Fruit fly (Drosophila melanogaster) whole organism, embryonic: Measurements from ENCODE around the gene CG32686.

Source experiments
- CG10543 ChIP-seq: fragments of 200-800 bp; sonication (Bioruptor generic); optimal IDR thresholded peaks from 3 replicates; lab custom pipeline; 2017; ENCODE audit warnings: missing biosample characterization, mild to moderate bottlenecking, missing genetic modification characterization, moderate library complexity
- CG11247 ChIP-seq: fragments of 200-800 bp; sonication (Bioruptor generic); IDR thresholded peaks from 2 replicates; pipeline ENCODE4 v1.3.6; 2022; ENCODE audit warnings: missing biosample characterization, missing genetic modification characterization
- CG12769 ChIP-seq: fragments of 200-800 bp; sonication (Bioruptor generic); optimal IDR thresholded peaks from 2 replicates; lab custom pipeline; 2019; ENCODE audit warnings: missing biosample characterization, mild to moderate bottlenecking, missing genetic modification characterization, moderate library complexity
- CG12942 ChIP-seq: fragments of 200-800 bp; sonication (Bioruptor generic); optimal IDR thresholded peaks from 3 replicates; lab custom pipeline; 2016; ENCODE audit warnings: missing biosample characterization, missing genetic modification characterization
- CG14050 ChIP-seq: fragments of 200-800 bp; sonication (Bioruptor generic); IDR thresholded peaks from 3 replicates; pipeline ENCODE4 v1.3.6; 2022; ENCODE audit warnings: missing biosample characterization, missing genetic modification characterization
- CG15514 ChIP-seq: fragments of 200-800 bp; sonication (Bioruptor generic); optimal IDR thresholded peaks from 3 replicates; lab custom pipeline; 2017; ENCODE audit warnings: missing biosample characterization, missing genetic modification characterization, mild to moderate bottlenecking, moderate library complexity, missing genetic modification reagents
- CG15696 ChIP-seq: fragments of 200-800 bp; sonication (Bioruptor generic); optimal IDR thresholded peaks from 2 replicates; lab custom pipeline; 2019; ENCODE audit warnings: missing biosample characterization, mild to moderate bottlenecking, missing genetic modification characterization, moderate library complexity
- CG1647 ChIP-seq: fragments of 200-800 bp; sonication (Bioruptor generic); optimal IDR thresholded peaks from 3 replicates; lab custom pipeline; 2016; ENCODE audit warnings: missing biosample characterization, missing genetic modification characterization
- CG17361 ChIP-seq: fragments of 200-800 bp; sonication (Bioruptor generic); IDR thresholded peaks from 3 replicates; pipeline ENCODE4 v1.3.6; 2022; ENCODE audit warnings: missing biosample characterization, missing genetic modification characterization
- CG18599 ChIP-seq: fragments of 200-800 bp; sonication (Bioruptor generic); optimal IDR thresholded peaks from 3 replicates; lab custom pipeline; 2017; ENCODE audit warnings: missing biosample characterization, missing genetic modification characterization, mild to moderate bottlenecking, moderate library complexity, missing genetic modification reagents
- CG2120 ChIP-seq: fragments of 200-800 bp; sonication (Bioruptor generic); optimal IDR thresholded peaks from 3 replicates; lab custom pipeline; 2016; ENCODE audit warnings: missing biosample characterization, missing genetic modification characterization
- CG2712 ChIP-seq: fragments of 200-800 bp; optimal IDR thresholded peaks from 3 replicates; lab custom pipeline; 2019; ENCODE audit warnings: missing biosample characterization, mild to moderate bottlenecking, missing genetic modification characterization, moderate library complexity
- CG31388 ChIP-seq: fragments of 200-800 bp; sonication (Bioruptor generic); optimal IDR thresholded peaks from 2 replicates; lab custom pipeline; 2016; ENCODE audit warnings: missing biosample characterization, missing genetic modification characterization
- CG32767 ChIP-seq: fragments of 200-800 bp; sonication (Bioruptor generic); IDR thresholded peaks from 2 replicates; pipeline ENCODE4 v1.3.6; 2022; ENCODE audit warnings: missing biosample characterization, missing genetic modification characterization
- CG32772 ChIP-seq: fragments of 200-800 bp; sonication (Bioruptor generic); IDR thresholded peaks from 2 replicates; pipeline ENCODE4 v1.3.6; 2022; ENCODE audit warnings: missing biosample characterization, missing genetic modification characterization
- CG4360 ChIP-seq: fragments of 200-800 bp; sonication (Bioruptor generic); IDR thresholded peaks from 2 replicates; pipeline ENCODE4 v1.3.6; 2022; ENCODE audit warnings: missing biosample characterization, missing genetic modification characterization
- CG43689 ChIP-seq: fragments of 200-800 bp; sonication (Bioruptor generic); IDR thresholded peaks from 2 replicates; pipeline ENCODE4 v1.3.6; 2022; ENCODE audit warnings: missing biosample characterization, missing genetic modification characterization
- CG7839 ChIP-seq: fragments of 200-800 bp; sonication (Bioruptor generic); optimal IDR thresholded peaks from 3 replicates; lab custom pipeline; 2018; ENCODE audit warnings: missing biosample characterization, mild to moderate bottlenecking, missing genetic modification characterization, moderate library complexity
- CoRest ChIP-seq: fragments of 200-800 bp; sonication (Bioruptor generic); optimal IDR thresholded peaks from 3 replicates; lab custom pipeline; 2018; ENCODE audit warnings: missing biosample characterization, mild to moderate bottlenecking, missing genetic modification characterization, moderate library complexity
- Dbx ChIP-seq: fragments of 200-800 bp; sonication (Bioruptor generic); IDR thresholded peaks from 3 replicates; pipeline ENCODE4 v1.3.6; 2022; ENCODE audit warnings: missing biosample characterization, missing genetic modification characterization
- Gsc ChIP-seq: fragments of 200-800 bp; sonication (Bioruptor generic); IDR thresholded peaks from 2 replicates; pipeline ENCODE4 v1.3.6; 2022; ENCODE audit warnings: missing biosample characterization, missing genetic modification characterization
- Hmr ChIP-seq: fragments of 200-800 bp; sonication (Bioruptor generic); optimal IDR thresholded peaks from 3 replicates; lab custom pipeline; 2017; ENCODE audit warnings: mild to moderate bottlenecking, missing biosample characterization, missing genetic modification reagents, missing genetic modification characterization
- Lhr ChIP-seq: fragments of 200-800 bp; sonication (Bioruptor generic); optimal IDR thresholded peaks from 3 replicates; lab custom pipeline; 2017; ENCODE audit warnings: mild to moderate bottlenecking, missing biosample characterization, missing genetic modification reagents, missing genetic modification characterization
- Med ChIP-seq: fragments of 200-800 bp; sonication (Bioruptor generic); peaks from one replicate; lab custom pipeline; 2016; ENCODE audit warnings: missing biosample characterization, missing genetic modification characterization, mild to moderate bottlenecking, inconsistent platforms, moderate library complexity
- NC2β ChIP-seq: fragments of 200-800 bp; sonication (Bioruptor generic); optimal IDR thresholded peaks from 2 replicates; lab custom pipeline; 2016; ENCODE audit warnings: missing biosample characterization, missing genetic modification characterization
- Nf-YC ChIP-seq: fragments of 200-800 bp; optimal IDR thresholded peaks from 3 replicates; lab custom pipeline; 2019; ENCODE audit warnings: missing biosample characterization, mild to moderate bottlenecking, missing genetic modification characterization, moderate library complexity
- Ravus ChIP-seq: fragments of 200-800 bp; sonication (Bioruptor generic); IDR thresholded peaks from 2 replicates; pipeline ENCODE4 v1.3.6; 2022; ENCODE audit warnings: missing biosample characterization, missing genetic modification characterization
- Six4 ChIP-seq: fragments of 200-800 bp; sonication (Bioruptor generic); optimal IDR thresholded peaks from 2 replicates; lab custom pipeline; 2016; ENCODE audit warnings: missing biosample characterization, missing genetic modification characterization
- Trl ChIP-seq, 3 experiments: fragments of >200 bp in 2 of 3; fragments of 200-800 bp in 1 of 3; sonication (Bioruptor generic) in 1 of 3; optimal IDR thresholded peaks; 2 replicates in 1 of 3; 3 replicates in 2 of 3; lab custom pipeline; 2016 to 2017; ENCODE audit warnings: missing biosample characterization in 1 of 3, missing genetic modification characterization in 1 of 3
- abd-A ChIP-seq: fragments of 200-800 bp; sonication (Bioruptor generic); optimal IDR thresholded peaks from 3 replicates; lab custom pipeline; 2019; ENCODE audit warnings: missing biosample characterization, mild to moderate bottlenecking, missing genetic modification characterization, moderate library complexity
- bab2 ChIP-seq: fragments of 200-800 bp; sonication (Bioruptor generic); optimal IDR thresholded peaks from 2 replicates; lab custom pipeline; 2016; ENCODE audit warnings: missing biosample characterization, missing genetic modification characterization
- crol ChIP-seq: fragments of 200-800 bp; sonication (Bioruptor generic); IDR thresholded peaks from 2 replicates; pipeline ENCODE4 v1.3.6; 2022; ENCODE audit warnings: missing biosample characterization, missing genetic modification characterization
- cwo ChIP-seq: fragments of 200-800 bp; sonication (Bioruptor generic); optimal IDR thresholded peaks from 3 replicates; lab custom pipeline; 2017; ENCODE audit warnings: missing biosample characterization, missing genetic modification characterization, mild to moderate bottlenecking, moderate library complexity, missing genetic modification reagents
- danr ChIP-seq: fragments of 200-800 bp; sonication (Bioruptor generic); IDR thresholded peaks from 2 replicates; pipeline ENCODE4 v1.3.6; 2022; ENCODE audit warnings: missing biosample characterization, missing genetic modification characterization
- dati ChIP-seq: fragments of 200-800 bp; sonication (Bioruptor generic); IDR thresholded peaks from 2 replicates; pipeline ENCODE4 v1.3.6; 2022; ENCODE audit warnings: missing biosample characterization, missing genetic modification characterization
- dpn ChIP-seq, 2 experiments: fragments of 200-800 bp; sonication (Bioruptor generic); optimal IDR thresholded peaks; 3 replicates each; lab custom pipeline; 2016; ENCODE audit warnings: missing biosample characterization in 2 of 2, missing genetic modification characterization in 2 of 2
- ems ChIP-seq: fragments of 200-800 bp; sonication (Bioruptor generic); optimal IDR thresholded peaks from 3 replicates; lab custom pipeline; 2016; ENCODE audit warnings: missing biosample characterization, missing genetic modification characterization
- jing ChIP-seq: fragments of 200-800 bp; sonication (Bioruptor generic); optimal IDR thresholded peaks from 2 replicates; lab custom pipeline; 2018; ENCODE audit warnings: missing biosample characterization, mild to moderate bottlenecking, missing genetic modification characterization
- kah ChIP-seq: fragments of 200-800 bp; sonication (Bioruptor generic); optimal IDR thresholded peaks from 2 replicates; lab custom pipeline; 2018; ENCODE audit warnings: missing biosample characterization, mild to moderate bottlenecking, missing genetic modification characterization
- mirr ChIP-seq: fragments of 200-800 bp; sonication (Bioruptor generic); optimal IDR thresholded peaks from 3 replicates; lab custom pipeline; 2018; ENCODE audit warnings: missing biosample characterization, mild to moderate bottlenecking, missing genetic modification characterization
- oc ChIP-seq: fragments of 200-800 bp; sonication (Bioruptor generic); optimal IDR thresholded peaks from 2 replicates; lab custom pipeline; 2018; ENCODE audit warnings: missing biosample characterization, mild to moderate bottlenecking, missing genetic modification characterization, moderate library complexity
- pb ChIP-seq: fragments of 200-800 bp; sonication (Bioruptor generic); optimal IDR thresholded peaks from 3 replicates; lab custom pipeline; 2016; ENCODE audit warnings: missing biosample characterization, missing genetic modification characterization
- sc ChIP-seq, 3 experiments: fragments of >200 bp in 2 of 3; fragments of 200-800 bp in 1 of 3; sonication (Bioruptor generic) in 1 of 3; optimal IDR thresholded peaks; 2 replicates in 2 of 3; 3 replicates in 1 of 3; lab custom pipeline; 2017; ENCODE audit warnings: mild to moderate bottlenecking in 1 of 3, missing biosample characterization in 1 of 3, missing genetic modification characterization in 1 of 3, missing genetic modification reagents in 1 of 3
- sd ChIP-seq: fragments of 200-800 bp; sonication (Bioruptor generic); optimal IDR thresholded peaks from 3 replicates; lab custom pipeline; 2018; ENCODE audit warnings: missing biosample characterization, mild to moderate bottlenecking, missing genetic modification characterization, moderate library complexity
- tgo ChIP-seq: fragments of 200-800 bp; sonication (Bioruptor generic); IDR thresholded peaks from 3 replicates; pipeline ENCODE4 v1.3.6; 2022; ENCODE audit warnings: missing biosample characterization, missing genetic modification characterization

The CG32686 gene

dm6 chrX:10375216-10375615 lies at the start of gene CG32686, which contains the start of gene CG2898:
TSS of gene CG32686 (minus strand) at chrX:10375316.
TSS of gene CG2898 (plus strand) at chrX:10375374.
- TF ChIP-seq CG32772 (GFP tag; lab: Robert Waterston, UW) (no peak), CoRest (no peak), CG11247 (GFP tag; lab: Robert Waterston, UW) (no peak), CG15696 (tag; lab: Kevin White, UChicago) (no peak), CG14050 (GFP tag; lab: Robert Waterston, UW) (no peak), Dbx (GFP tag; lab: Robert Waterston, UW) (no peak), ems (no peak), danr (GFP tag; lab: Robert Waterston, UW) (no peak), Ravus (GFP tag; lab: Robert Waterston, UW) (no peak)

- TF ChIP-seq CG32767 (no peak), CG18599 (GFP tag; lab: Kevin White, UChicago) (no peak), kah (GFP tag; lab: Kevin White, UChicago) (no peak), CG17361 (GFP tag; lab: Robert Waterston, UW) (no peak)
Observed at dm6 chrX:10417129-10417528, 42.0 kb upstream of the CG32686 start, which contains the start of gene RabX2. TSS of gene RabX2 (plus strand) at chrX:10417429.

dm6 chrX:10398959-10399358 lies 23.8 kb upstream of the CG32686 start:
- no peak for TF ChIP-seq CG2120 (GFP tag; lab: Kevin White, UChicago)
- TF ChIP-seq CG18599 (GFP tag; lab: Kevin White, UChicago), result peak; percentile 23
- peak; percentile 67 for TF ChIP-seq abd-A
- no peak for TF ChIP-seq dati (GFP tag; lab: Robert Waterston, UW)
- peak; percentile 64 for TF ChIP-seq sd (tag; lab: Kevin White, UChicago)
- no peak for TF ChIP-seq CG43689 (GFP tag; lab: Robert Waterston, UW)
- peak; percentile 48 for TF ChIP-seq CG10543 (GFP tag; lab: Kevin White, UChicago)
- TF ChIP-seq cwo (GFP tag; lab: Kevin White, UChicago), result peak; percentile 22
- no peak for TF ChIP-seq CG12942 (GFP tag; lab: Kevin White, UChicago)
- TF ChIP-seq crol (GFP tag; lab: Robert Waterston, UW), result peak; percentile 62
- no peak for TF ChIP-seq Lhr
- peak; percentile 32 for TF ChIP-seq CG12769 (tag; lab: Kevin White, UChicago)
- peak; percentile 17 for TF ChIP-seq Med
- TF ChIP-seq pb (GFP tag; lab: Kevin White, UChicago), result no peak
- 0 out of 2 replicates have a peak, but pooled peaks have one; percentile 7 for TF ChIP-seq CG32767

- TF ChIP-seq bab2 (GFP tag; lab: Kevin White, UChicago), result no peak
- TF ChIP-seq CG31388 (GFP tag; lab: Kevin White, UChicago), result no peak
- peak; percentile 27 for TF ChIP-seq CG2712 (tag; lab: Kevin White, UChicago)
- peak; percentile 48; the same call in 2 of the 3 replicates for TF ChIP-seq tgo (GFP tag; lab: Robert Waterston, UW)
- TF ChIP-seq Hmr (GFP tag; lab: Kevin White, UChicago), result peak; percentile 38
- no peak for TF ChIP-seq Trl (optimal IDR thresholded peaks at IDR 0.05; lab: Kevin White, UChicago)
- no peak for TF ChIP-seq Trl (GFP tag; optimal IDR thresholded peaks at IDR 0.05; lab: Kevin White, UChicago)
- no peak for TF ChIP-seq Gsc
- TF ChIP-seq dpn (GFP tag; optimal IDR thresholded peaks at IDR 0.05; lab: Kevin White, UChicago), result no peak
- no peak for TF ChIP-seq NC2β (GFP tag; lab: Kevin White, UChicago)
- no peak for TF ChIP-seq CG15514
- TF ChIP-seq jing (GFP tag; lab: Kevin White, UChicago), result no peak
- TF ChIP-seq CG4360, result no peak
- peak; percentile 48 for TF ChIP-seq mirr (GFP tag; lab: Kevin White, UChicago)
- TF ChIP-seq Nf-YC (tag; lab: Kevin White, UChicago), result no peak
- peak; percentile 71 for TF ChIP-seq CG7839 (tag; lab: Kevin White, UChicago)
- no peak for TF ChIP-seq CG1647 (GFP tag; lab: Kevin White, UChicago)
- no peak for TF ChIP-seq Six4 (GFP tag; lab: Kevin White, UChicago)
- TF ChIP-seq sc (optimal IDR thresholded peaks at IDR 0.05; lab: Kevin White, UChicago), result no peak
- TF ChIP-seq sc (GFP tag; optimal IDR thresholded peaks at IDR 0.05; lab: Kevin White, UChicago), result no peak
- TF ChIP-seq oc (tag; lab: Kevin White, UChicago), result no peak
Observed at dm6 chrX:10397514-10398133, 22.5 kb upstream of the CG32686 start.
